Worm (Caenorhabditis elegans) whole organism, L1 larva: Measurements from ENCODE around the gene otub-1.

Experiments
- C04F5.9 ChIP-seq: sonication (generic microtip); optimal IDR thresholded peaks from 2 replicates; lab custom pipeline; 2016; ENCODE audit warnings: missing genetic modification characterization, missing compliant biosample characterization
- C16A3.4 ChIP-seq: fragments of 150-350 bp; optimal IDR thresholded peaks from 2 replicates; lab custom pipeline; 2014; ENCODE audit warnings: missing biosample characterization, missing genetic modification characterization
- F16B12.6 ChIP-seq: fragments of 150-350 bp; optimal IDR thresholded peaks from 2 replicates; lab custom pipeline; 2014; ENCODE audit warnings: missing biosample characterization, missing genetic modification characterization
- Y116A8C.19 ChIP-seq: sonication (generic microtip); optimal IDR thresholded peaks from 2 replicates; lab custom pipeline; 2016; ENCODE audit warnings: missing compliant biosample characterization, missing genetic modification characterization, borderline replicate concordance
- aha-1 ChIP-seq: fragments of 150-350 bp; optimal IDR thresholded peaks from 2 replicates; lab custom pipeline; 2014; ENCODE audit warnings: missing biosample characterization, missing genetic modification characterization
- alr-1 ChIP-seq: fragments of 200-800 bp; sonication (Bioruptor generic); optimal IDR thresholded peaks from 2 replicates; lab custom pipeline; 2018; ENCODE audit warnings: borderline replicate concordance, mild to moderate bottlenecking, missing genetic modification characterization, missing compliant biosample characterization
- aly-2 ChIP-seq: fragments of 150-350 bp; optimal IDR thresholded peaks from 2 replicates; lab custom pipeline; 2014; ENCODE audit warnings: missing biosample characterization, missing genetic modification characterization
- blmp-1 ChIP-seq: fragments of 150-350 bp; optimal IDR thresholded peaks from 2 replicates; lab custom pipeline; 2014; ENCODE audit warnings: missing biosample characterization, missing genetic modification characterization
- ceh-82 ChIP-seq, 3 experiments: fragments of 150-350 bp in 1 of 3; sonication (generic microtip) in 2 of 3; optimal IDR thresholded peaks; 2 replicates each; lab custom pipeline; 2014 to 2017; ENCODE audit warnings: missing biosample characterization in 3 of 3, missing genetic modification characterization in 3 of 3
- ceh-90 ChIP-seq: sonication (generic microtip); optimal IDR thresholded peaks from 2 replicates; lab custom pipeline; 2016; ENCODE audit warnings: missing genetic modification characterization, missing compliant biosample characterization
- ces-1 ChIP-seq: fragments of 150-350 bp; optimal IDR thresholded peaks from 2 replicates; lab custom pipeline; 2014; ENCODE audit warnings: missing biosample characterization, missing genetic modification reagents, missing genetic modification characterization
- dpl-1 ChIP-seq, 3 experiments: fragments of 150-350 bp in 2 of 3; sonication (generic microtip) in 1 of 3; optimal IDR thresholded peaks; 2 replicates each; lab custom pipeline; 2014 to 2017; ENCODE audit warnings: missing biosample characterization in 3 of 3, missing genetic modification characterization in 3 of 3, missing genetic modification reagents in 3 of 3
- dsc-1 ChIP-seq: sonication (generic microtip); optimal IDR thresholded peaks from 2 replicates; lab custom pipeline; 2016; ENCODE audit warnings: mild to moderate bottlenecking, missing genetic modification characterization, missing compliant biosample characterization
- efl-1 ChIP-seq, 4 experiments: fragments of 150-350 bp; optimal IDR thresholded peaks in 3 of 4; peaks in 1 of 4; 1 replicate in 1 of 4; 2 replicates in 3 of 4; lab custom pipeline; 2014; ENCODE audit warnings: missing biosample characterization in 2 of 4, missing genetic modification characterization in 2 of 4, missing genetic modification reagents in 2 of 4
- efl-3 ChIP-seq: fragments of 200-800 bp; sonication (Bioruptor generic); optimal IDR thresholded peaks from 2 replicates; lab custom pipeline; 2018; ENCODE audit warnings: mild to moderate bottlenecking, missing genetic modification characterization, missing compliant biosample characterization
- elt-2 ChIP-seq: sonication (generic microtip); optimal IDR thresholded peaks from 2 replicates; lab custom pipeline; 2016; ENCODE audit warnings: missing genetic modification characterization, mild to moderate bottlenecking, inconsistent platforms, missing compliant biosample characterization, missing genetic modification reagents
- elt-3 ChIP-seq, 6 experiments: fragments of 150-350 bp in 1 of 6; sonication (generic microtip); optimal IDR thresholded peaks; 2 replicates each; lab custom pipeline; 2017 to 2018; ENCODE audit warnings: missing biosample characterization in 6 of 6, missing genetic modification characterization in 6 of 6, inconsistent platforms in 1 of 6
- fkh-10 ChIP-seq: sonication (generic microtip); optimal IDR thresholded peaks from 2 replicates; lab custom pipeline; 2017; ENCODE audit warnings: missing biosample characterization, missing genetic modification reagents, missing genetic modification characterization
- fkh-8 ChIP-seq: sonication (generic microtip); optimal IDR thresholded peaks from 2 replicates; lab custom pipeline; 2016; ENCODE audit warnings: mild to moderate bottlenecking, missing genetic modification characterization, missing compliant biosample characterization
- grh-1 ChIP-seq: fragments of 200-800 bp; sonication (Bioruptor generic); IDR thresholded peaks from 2 replicates; pipeline ENCODE4 v1.3.6; 2022; ENCODE audit warnings: missing genetic modification reagents, missing genetic modification characterization, missing compliant biosample characterization
- hpl-2 ChIP-seq: fragments of 150-350 bp; optimal IDR thresholded peaks from 2 replicates; lab custom pipeline; 2014; ENCODE audit warnings: missing biosample characterization, missing genetic modification reagents, missing genetic modification characterization
- irx-1 ChIP-seq: sonication (generic microtip); optimal IDR thresholded peaks from 2 replicates; lab custom pipeline; 2016; ENCODE audit warnings: missing genetic modification characterization, missing compliant biosample characterization
- jun-1 ChIP-seq: fragments of 150-350 bp; optimal IDR thresholded peaks from 2 replicates; lab custom pipeline; 2014; ENCODE audit warnings: missing biosample characterization, missing genetic modification reagents, missing genetic modification characterization
- lin-13 ChIP-seq: fragments of 150-350 bp; optimal IDR thresholded peaks from 2 replicates; lab custom pipeline; 2014; ENCODE audit warnings: missing biosample characterization, missing genetic modification reagents, missing genetic modification characterization
- lin-14 ChIP-seq: fragments of 200-800 bp; sonication (Bioruptor generic); optimal IDR thresholded peaks from 2 replicates; lab custom pipeline; 2018; ENCODE audit warnings: mild to moderate bottlenecking, missing genetic modification characterization, moderate library complexity, missing compliant biosample characterization
- lin-35 ChIP-seq, 2 experiments: fragments of 150-350 bp; optimal IDR thresholded peaks; 2 replicates each; lab custom pipeline; 2014; ENCODE audit warnings: missing biosample characterization in 2 of 2, missing genetic modification characterization in 2 of 2, missing genetic modification reagents in 2 of 2
- lin-39 ChIP-seq: fragments of 150-350 bp; optimal IDR thresholded peaks from 2 replicates; lab custom pipeline; 2014; ENCODE audit warnings: missing biosample characterization, missing genetic modification reagents, missing genetic modification characterization
- lir-3 ChIP-seq: sonication (generic microtip); optimal IDR thresholded peaks from 2 replicates; lab custom pipeline; 2016; ENCODE audit warnings: mild to moderate bottlenecking, missing genetic modification characterization, moderate library complexity, missing compliant biosample characterization; ENCODE audit not compliant: poor library complexity
- lsy-2 ChIP-seq, 2 experiments: fragments of 150-350 bp; optimal IDR thresholded peaks; 2 replicates each; lab custom pipeline; 2014; ENCODE audit warnings: missing biosample characterization in 2 of 2, missing genetic modification characterization in 2 of 2
- mep-1 ChIP-seq: fragments of 150-350 bp; optimal IDR thresholded peaks from 2 replicates; lab custom pipeline; 2014; ENCODE audit warnings: missing biosample characterization, missing genetic modification characterization
- nhr-11 ChIP-seq: fragments of 150-350 bp; optimal IDR thresholded peaks from 2 replicates; lab custom pipeline; 2014; ENCODE audit warnings: missing biosample characterization, missing genetic modification characterization
- nhr-12 ChIP-seq: sonication (generic microtip); optimal IDR thresholded peaks from 2 replicates; lab custom pipeline; 2017; ENCODE audit warnings: missing biosample characterization, missing genetic modification characterization
- nhr-19 ChIP-seq: fragments of 200-800 bp; sonication (Bioruptor generic); conservative IDR thresholded peaks from 2 replicates; pipeline ENCODE4 v1.3.6; 2022; ENCODE audit warnings: missing genetic modification characterization, missing compliant biosample characterization
- nhr-20 ChIP-seq: sonication (generic microtip); optimal IDR thresholded peaks from 2 replicates; lab custom pipeline; 2016; ENCODE audit warnings: mild to moderate bottlenecking, missing genetic modification characterization, missing compliant biosample characterization
- nhr-47 ChIP-seq: sonication (generic microtip); optimal IDR thresholded peaks from 2 replicates; lab custom pipeline; 2016; ENCODE audit warnings: mild to moderate bottlenecking, missing genetic modification characterization, moderate library complexity, missing compliant biosample characterization
- nhr-77 ChIP-seq: fragments of 150-350 bp; optimal IDR thresholded peaks from 2 replicates; lab custom pipeline; 2014; ENCODE audit warnings: missing biosample characterization, missing genetic modification characterization
- nhr-84 ChIP-seq: sonication (generic microtip); optimal IDR thresholded peaks from 2 replicates; lab custom pipeline; 2017; ENCODE audit warnings: missing biosample characterization, missing genetic modification characterization
- nhr-85 ChIP-seq: sonication (generic microtip); peaks from one replicate; lab custom pipeline; 2016; ENCODE audit warnings: missing genetic modification characterization, inconsistent platforms, missing compliant biosample characterization
- nhr-90 ChIP-seq: sonication (generic microtip); optimal IDR thresholded peaks from 2 replicates; lab custom pipeline; 2016; ENCODE audit warnings: mild to moderate bottlenecking, missing genetic modification characterization, missing compliant biosample characterization; ENCODE audit not compliant: poor library complexity
- pag-3 ChIP-seq: sonication (generic microtip); optimal IDR thresholded peaks from 2 replicates; lab custom pipeline; 2017; ENCODE audit warnings: missing genetic modification characterization, mild to moderate bottlenecking, missing compliant biosample characterization, antibody characterized with exemption, borderline replicate concordance; ENCODE audit not compliant: insufficient read depth
- pqm-1 ChIP-seq: sonication (generic microtip); optimal IDR thresholded peaks from 3 replicates; lab custom pipeline; 2017; ENCODE audit warnings: missing biosample characterization, missing genetic modification characterization
- rnt-1 ChIP-seq: sonication (generic microtip); optimal IDR thresholded peaks from 2 replicates; lab custom pipeline; 2016; ENCODE audit warnings: mild to moderate bottlenecking, missing genetic modification characterization, moderate library complexity, missing compliant biosample characterization
- snpc-4 ChIP-seq: fragments of 150-350 bp; optimal IDR thresholded peaks from 2 replicates; lab custom pipeline; 2014; ENCODE audit warnings: missing biosample characterization, missing genetic modification characterization
- sptf-1 ChIP-seq: fragments of 150-350 bp; optimal IDR thresholded peaks from 2 replicates; lab custom pipeline; 2014; ENCODE audit warnings: missing biosample characterization, missing genetic modification characterization
- tbx-2 ChIP-seq: sonication (generic microtip); optimal IDR thresholded peaks from 2 replicates; lab custom pipeline; 2016; ENCODE audit warnings: missing genetic modification characterization, missing compliant biosample characterization
- tlp-1 ChIP-seq: fragments of 150-350 bp; optimal IDR thresholded peaks from 2 replicates; lab custom pipeline; 2014; ENCODE audit warnings: missing biosample characterization, missing genetic modification characterization
- unc-130 ChIP-seq: fragments of 150-350 bp; optimal IDR thresholded peaks from 2 replicates; lab custom pipeline; 2017; ENCODE audit warnings: missing biosample characterization, missing genetic modification characterization, inconsistent platforms
- unc-86 ChIP-seq: sonication (generic microtip); optimal IDR thresholded peaks from 2 replicates; lab custom pipeline; 2016; ENCODE audit warnings: missing genetic modification characterization, missing compliant biosample characterization
- unc-98 ChIP-seq: fragments of 200-800 bp; sonication (Bioruptor generic); IDR thresholded peaks from 2 replicates; pipeline ENCODE4 v1.3.6; 2022; ENCODE audit warnings: missing genetic modification characterization, missing compliant biosample characterization
- xbp-1 ChIP-seq: sonication (generic microtip); optimal IDR thresholded peaks from 2 replicates; lab custom pipeline; 2016; ENCODE audit warnings: missing genetic modification characterization, missing compliant biosample characterization
- zip-4 ChIP-seq: fragments of 200-800 bp; sonication (Bioruptor generic); optimal IDR thresholded peaks from 2 replicates; lab custom pipeline; 2018; ENCODE audit warnings: mild to moderate bottlenecking, missing genetic modification characterization, moderate library complexity, missing compliant biosample characterization
- ztf-4 ChIP-seq: fragments of 150-350 bp; optimal IDR thresholded peaks from 2 replicates; lab custom pipeline; 2014; ENCODE audit warnings: missing biosample characterization, missing genetic modification characterization

otub-1 gene

DNA sequence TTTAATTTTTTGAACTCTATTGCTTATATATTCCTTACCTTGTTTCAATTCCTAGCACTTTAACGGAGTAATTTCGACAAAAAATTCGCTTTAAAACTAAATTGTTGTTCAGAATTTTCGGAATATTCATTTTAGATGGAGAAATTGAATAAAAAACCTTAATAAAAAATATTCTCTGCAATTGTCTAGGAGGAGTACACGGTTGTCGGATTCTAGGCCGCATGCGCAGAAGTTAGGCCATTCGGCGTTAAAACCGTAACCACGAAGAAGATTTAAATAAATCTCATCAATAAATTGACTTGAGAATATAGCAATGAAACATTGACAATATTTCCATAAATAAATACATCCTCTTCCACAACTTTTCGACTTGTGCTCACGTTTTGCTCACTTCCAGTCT, 16.2 kb downstream of the otub-1 start, which contains the start of the genes C01G10.10 and C01G10.9 (continued):
- no peak for TF ChIP-seq lin-39 (tag; lab: Kevin White, UChicago)
- TF ChIP-seq nhr-84 (tag; lab: Kevin White, UChicago): no peak
- TF ChIP-seq ces-1 (GFP tag; lab: Kevin White, UChicago): no peak
- peak; percentile 92 for TF ChIP-seq nhr-90
- TF ChIP-seq C04F5.9 (tag; lab: Kevin White, UChicago): peak; percentile 83
- peak; percentile 58; the same call in 1 of the 2 replicates for TF ChIP-seq unc-98 (GFP tag; lab: Robert Waterston, UW)
- TF ChIP-seq lin-14 (GFP tag; lab: Kevin White, UChicago): peak; percentile 69
- no peak for TF ChIP-seq hpl-2 (GFP tag; lab: Kevin White, UChicago)
- TF ChIP-seq zip-4: peak; percentile 20
- TF ChIP-seq pqm-1 (tag; lab: Kevin White, UChicago): no peak
- TF ChIP-seq aly-2 (tag; lab: Kevin White, UChicago): no peak
- TF ChIP-seq nhr-19 (GFP tag; lab: Robert Waterston, UW): peak; percentile 73
- peak; percentile 93 for TF ChIP-seq nhr-85 (tag; lab: Kevin White, UChicago)
- TF ChIP-seq tbx-2 (tag; lab: Kevin White, UChicago): peak; percentile 87
- TF ChIP-seq elt-2: peak; percentile 67
- TF ChIP-seq lin-35 (GFP tag; optimal IDR thresholded peaks at IDR 0.05; lab: Kevin White, UChicago): peak; percentile 21 to 46
- no peak for TF ChIP-seq aha-1 (tag; lab: Kevin White, UChicago)
- TF ChIP-seq irx-1: peak; percentile 93
- no peak for TF ChIP-seq nhr-11 (tag; lab: Kevin White, UChicago)
- TF ChIP-seq nhr-12 (tag; lab: Kevin White, UChicago): no peak
- no peak for TF ChIP-seq ztf-4
- no peak for TF ChIP-seq pag-3
- peak in 1 of 6 experiments; percentile 60 for TF ChIP-seq elt-3 (tag; optimal IDR thresholded peaks at IDR 0.05; lab: Kevin White, UChicago)
- TF ChIP-seq F16B12.6 (tag; lab: Kevin White, UChicago): no peak
- TF ChIP-seq Y116A8C.19 (tag; lab: Kevin White, UChicago): peak; percentile 70
- TF ChIP-seq fkh-10 (GFP tag; lab: Kevin White, UChicago): no peak
- peak; percentile 40 to 68 for TF ChIP-seq efl-1 (optimal IDR thresholded peaks at IDR 0.05; lab: Kevin White, UChicago)
- peak; percentile 52 to 95 for TF ChIP-seq efl-1 (GFP tag; optimal IDR thresholded peaks at IDR 0.05 in 1 of 2; lab: Kevin White, UChicago)
- TF ChIP-seq tlp-1 (tag; lab: Kevin White, UChicago): no peak
- no peak for TF ChIP-seq lin-13
- TF ChIP-seq unc-130 (tag; lab: Kevin White, UChicago): peak; percentile 34
- TF ChIP-seq nhr-47: peak; percentile 86
- no peak for TF ChIP-seq alr-1
- peak; percentile 28 to 32 (median 30) for TF ChIP-seq ceh-82 (tag; optimal IDR thresholded peaks at IDR 0.05; lab: Kevin White, UChicago)
- peak; percentile 79 for TF ChIP-seq mep-1
- TF ChIP-seq jun-1: peak; percentile 29
- TF ChIP-seq xbp-1 (tag; lab: Kevin White, UChicago): peak; percentile 77
- TF ChIP-seq lsy-2 (tag; optimal IDR thresholded peaks at IDR 0.05; lab: Kevin White, UChicago): peak; percentile 68 to 70
- peak; percentile 50 for TF ChIP-seq snpc-4
- TF ChIP-seq C16A3.4 (tag; lab: Kevin White, UChicago): peak; percentile 27
- peak; percentile 92 for TF ChIP-seq ceh-90
- 0 out of 2 replicates have a peak, but pooled peaks have one; percentile 34 for TF ChIP-seq grh-1 (GFP tag; lab: Robert Waterston, UW)
- no peak for TF ChIP-seq nhr-77 (tag; lab: Kevin White, UChicago)
- TF ChIP-seq fkh-8: peak; percentile 53
- peak; percentile 45 to 67 (median 56) for TF ChIP-seq dpl-1 (GFP tag; optimal IDR thresholded peaks at IDR 0.05; lab: Kevin White, UChicago)
- TF ChIP-seq dsc-1 (tag; lab: Kevin White, UChicago): peak; percentile 90
- TF ChIP-seq blmp-1: peak; percentile 51
- TF ChIP-seq nhr-20: peak; percentile 85
- peak; percentile 54 for TF ChIP-seq efl-3 (GFP tag; lab: Kevin White, UChicago)
- peak; percentile 96 for TF ChIP-seq lir-3 (tag; lab: Kevin White, UChicago)
- TF ChIP-seq unc-86 (tag; lab: Kevin White, UChicago): peak; percentile 46
- peak; percentile 97 for TF ChIP-seq rnt-1 (tag; lab: Kevin White, UChicago)
- no peak for TF ChIP-seq sptf-1 (tag; lab: Kevin White, UChicago)
